Worm (Caenorhabditis elegans) whole organism, young adult: Measurements from ENCODE around the gene dnj-15.

Experiments used
- F22D6.2 ChIP-seq: sonication (generic microtip); optimal IDR thresholded peaks from 2 replicates; lab custom pipeline; 2016; ENCODE audit warnings: mild to moderate bottlenecking, missing genetic modification characterization, missing compliant biosample characterization
- ceh-91 ChIP-seq: fragments of 200-800 bp; sonication (Bioruptor generic); IDR thresholded peaks from 2 replicates; pipeline ENCODE4 v1.3.6; 2022; ENCODE audit warnings: missing genetic modification reagents, missing genetic modification characterization, missing compliant biosample characterization
- egl-18 ChIP-seq: fragments of 200-800 bp; sonication (Bioruptor generic); IDR thresholded peaks from 2 replicates; pipeline ENCODE4 v1.3.6; 2022; ENCODE audit warnings: missing genetic modification reagents, missing genetic modification characterization, missing compliant biosample characterization
- lin-26 ChIP-seq: fragments of 200-800 bp; sonication (Bioruptor generic); IDR thresholded peaks from 2 replicates; pipeline ENCODE4 v1.3.6; 2022; ENCODE audit warnings: missing genetic modification reagents, missing genetic modification characterization, missing compliant biosample characterization
- lsy-27 ChIP-seq: sonication (generic microtip); optimal IDR thresholded peaks from 2 replicates; lab custom pipeline; 2017; ENCODE audit warnings: missing genetic modification characterization, mild to moderate bottlenecking, missing compliant biosample characterization, antibody characterized with exemption, missing genotype, borderline replicate concordance; ENCODE audit not compliant: insufficient read depth
- mes-4 ChIP-seq: sonication (generic microtip); optimal IDR thresholded peaks from 2 replicates; lab custom pipeline; 2016; ENCODE audit warnings: missing genotype, missing genetic modification characterization, missing compliant biosample characterization
- nfya-2 ChIP-seq: fragments of 200-800 bp; sonication (Bioruptor generic); IDR thresholded peaks from 2 replicates; pipeline ENCODE4 v1.3.6; 2022; ENCODE audit warnings: missing genetic modification reagents, missing genetic modification characterization, missing compliant biosample characterization
- nhr-27 ChIP-seq: fragments of 200-800 bp; sonication (Bioruptor generic); optimal IDR thresholded peaks from 2 replicates; lab custom pipeline; 2018; ENCODE audit warnings: mild to moderate bottlenecking, missing genetic modification characterization, moderate library complexity, missing compliant biosample characterization
- snpc-1.1 ChIP-seq: sonication (generic microtip); optimal IDR thresholded peaks from 2 replicates; lab custom pipeline; 2017; ENCODE audit warnings: missing genetic modification characterization, mild to moderate bottlenecking, missing compliant biosample characterization, antibody characterized with exemption, moderate library complexity, missing genotype, missing genetic modification reagents; ENCODE audit not compliant: insufficient read depth

DNA sequence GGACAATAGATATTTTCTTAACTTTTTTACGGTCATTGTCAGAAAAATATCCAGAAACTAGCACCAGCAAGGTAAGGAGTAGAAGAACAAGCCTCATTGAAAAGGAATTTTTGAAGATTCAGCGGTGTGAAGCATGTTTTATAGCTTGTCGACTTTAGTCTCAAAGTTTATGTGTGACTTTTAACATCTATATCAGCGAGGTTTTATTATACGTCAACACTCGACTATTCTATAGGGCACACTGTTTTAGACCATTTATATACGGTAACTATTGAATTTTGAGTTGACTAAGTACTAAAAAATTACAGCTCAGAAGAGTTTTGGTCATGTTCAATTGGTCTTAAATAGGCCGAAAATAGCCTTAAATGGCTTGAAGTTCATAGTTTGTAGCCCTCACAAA is 34.9 kb upstream of the dnj-15 start, which contains the start of gene F49F1.11:
- no peak for TF ChIP-seq lsy-27 (tag; lab: Kevin White, UChicago)
- TF ChIP-seq lin-26 (GFP tag; lab: Robert Waterston, UW) = no peak
- TF ChIP-seq nfya-2 (GFP tag; lab: Robert Waterston, UW) = no peak
- no peak for TF ChIP-seq mes-4 (tag; lab: Kevin White, UChicago)
- no peak for TF ChIP-seq F22D6.2 (tag; lab: Kevin White, UChicago)
- TF ChIP-seq snpc-1.1 (tag; lab: Kevin White, UChicago) = no peak
- no peak for TF ChIP-seq nhr-27 (tag; lab: Kevin White, UChicago)
- TF ChIP-seq ceh-91 = no peak
- TF ChIP-seq egl-18 = no peak
